Fruit fly (Drosophila melanogaster) whole organism, adult: ENCODE measurements around the gene Ldsdh1.

Experiments used
- CG11617 ChIP-seq: fragments of 200-800 bp; sonication (Bioruptor generic); optimal IDR thresholded peaks from 2 replicates; lab custom pipeline; 2017; ENCODE audit warnings: mild to moderate bottlenecking, missing biosample characterization, missing genetic modification reagents, missing genetic modification characterization
- CG14711 ChIP-seq: fragments of 200-800 bp; sonication (Bioruptor generic); optimal IDR thresholded peaks from 2 replicates; lab custom pipeline; 2018; ENCODE audit warnings: missing biosample characterization, mild to moderate bottlenecking, missing genetic modification characterization, moderate library complexity
- CG1620 ChIP-seq: fragments of 200-800 bp; sonication (Bioruptor generic); optimal IDR thresholded peaks from 2 replicates; lab custom pipeline; 2016; ENCODE audit warnings: missing biosample characterization, missing genetic modification characterization
- CG5204 ChIP-seq: fragments of 200-800 bp; sonication (Bioruptor generic); optimal IDR thresholded peaks from 2 replicates; lab custom pipeline; 2016; ENCODE audit warnings: missing biosample characterization, missing genetic modification characterization
- CG7045 ChIP-seq: fragments of 200-800 bp; sonication (Bioruptor generic); optimal IDR thresholded peaks from 2 replicates; lab custom pipeline; 2017; ENCODE audit warnings: missing biosample characterization, mild to moderate bottlenecking, missing genetic modification characterization
- CG7101 ChIP-seq: fragments of 200-800 bp; sonication (Bioruptor generic); optimal IDR thresholded peaks from 2 replicates; lab custom pipeline; 2018; ENCODE audit warnings: missing biosample characterization, mild to moderate bottlenecking, missing genetic modification characterization, moderate library complexity
- Clk ChIP-seq: fragments of 200-800 bp; sonication (Bioruptor generic); optimal IDR thresholded peaks from 2 replicates; lab custom pipeline; 2017; ENCODE audit warnings: missing biosample characterization, missing genetic modification characterization
- Crg-1 ChIP-seq: fragments of 200-800 bp; sonication (Bioruptor generic); optimal IDR thresholded peaks from 2 replicates; lab custom pipeline; 2016; ENCODE audit warnings: missing biosample characterization, missing genetic modification characterization
- bab1 ChIP-seq: fragments of 200-800 bp; sonication (Bioruptor generic); optimal IDR thresholded peaks from 3 replicates; lab custom pipeline; 2019; ENCODE audit warnings: missing biosample characterization, mild to moderate bottlenecking, missing genetic modification characterization, moderate library complexity
- cic ChIP-seq: fragments of 200-800 bp; sonication (Bioruptor generic); optimal IDR thresholded peaks from 2 replicates; lab custom pipeline; 2017; ENCODE audit warnings: missing biosample characterization, mild to moderate bottlenecking, missing genetic modification characterization, moderate library complexity
- ovo ChIP-seq: fragments of 200-800 bp; sonication (Bioruptor generic); optimal IDR thresholded peaks from 2 replicates; lab custom pipeline; 2016; ENCODE audit warnings: missing biosample characterization, missing genetic modification characterization
- tj ChIP-seq: fragments of 200-800 bp; sonication (Bioruptor generic); optimal IDR thresholded peaks from 3 replicates; lab custom pipeline; 2017; ENCODE audit warnings: missing biosample characterization, mild to moderate bottlenecking, missing genetic modification characterization, moderate library complexity
- toe ChIP-seq: fragments of 200-800 bp; sonication (Bioruptor generic); optimal IDR thresholded peaks from 2 replicates; lab custom pipeline; 2016; ENCODE audit warnings: missing biosample characterization, missing genetic modification characterization

dm6 chrX:8101479-8102198, 20.2 kb upstream of the Ldsdh1 start, which contains the start of gene CG2258:
- TF ChIP-seq CG7045 (GFP tag; lab: Kevin White, UChicago) (peak; percentile 92), CG11617 (peak; percentile 88), ovo (GFP tag; lab: Kevin White, UChicago) (peak; percentile 82), CG5204 (GFP tag; lab: Kevin White, UChicago) (peak; percentile 87), Crg-1 (GFP tag; lab: Kevin White, UChicago) (peak; percentile 91), CG1620 (GFP tag; lab: Kevin White, UChicago) (peak; percentile 88), toe (peak; percentile 89), CG7101 (peak; percentile 98), CG14711 (peak; percentile 95), tj (GFP tag; lab: Kevin White, UChicago) (peak; percentile 71), bab1 (GFP tag; lab: Kevin White, UChicago) (peak; percentile 97), Clk (GFP tag; lab: Kevin White, UChicago) (peak; percentile 83), cic (GFP tag; lab: Kevin White, UChicago) (peak; percentile 59)
